Worm (Caenorhabditis elegans) whole organism, late embryonic: ENCODE data around the gene sre-54.

Experiments used
- C38D4.7 ChIP-seq: fragments of 200-800 bp; sonication (Bioruptor generic); optimal IDR thresholded peaks from 2 replicates; lab custom pipeline; 2018; ENCODE audit warnings: mild to moderate bottlenecking, missing genetic modification characterization, moderate library complexity, missing compliant biosample characterization
- K02D7.2 ChIP-seq: sonication (generic microtip); optimal IDR thresholded peaks from 2 replicates; lab custom pipeline; 2017; ENCODE audit warnings: mild to moderate bottlenecking, missing genetic modification characterization, missing compliant biosample characterization
- ceh-14 ChIP-seq: sonication (generic microtip); optimal IDR thresholded peaks from 2 replicates; lab custom pipeline; 2016; ENCODE audit warnings: missing genotype, missing genetic modification characterization, missing compliant biosample characterization
- ceh-24 ChIP-seq: sonication (generic microtip); optimal IDR thresholded peaks from 2 replicates; lab custom pipeline; 2016; ENCODE audit warnings: mild to moderate bottlenecking, missing genetic modification characterization, missing compliant biosample characterization
- ceh-34 ChIP-seq: sonication (generic microtip); optimal IDR thresholded peaks from 2 replicates; lab custom pipeline; 2016; ENCODE audit warnings: mild to moderate bottlenecking, missing genetic modification characterization, missing compliant biosample characterization
- ceh-9 ChIP-seq: sonication (generic microtip); optimal IDR thresholded peaks from 2 replicates; lab custom pipeline; 2016; ENCODE audit warnings: mild to moderate bottlenecking, missing genetic modification characterization, inconsistent platforms, missing compliant biosample characterization
- dmd-4 ChIP-seq: sonication (generic microtip); optimal IDR thresholded peaks from 2 replicates; lab custom pipeline; 2016; ENCODE audit warnings: borderline replicate concordance, missing genetic modification characterization, missing compliant biosample characterization
- dve-1 ChIP-seq: sonication (generic microtip); optimal IDR thresholded peaks from 2 replicates; lab custom pipeline; 2017; ENCODE audit warnings: antibody characterized with exemption, mild to moderate bottlenecking, missing genetic modification characterization, missing compliant biosample characterization
- elt-2 ChIP-seq: sonication (generic microtip); optimal IDR thresholded peaks from 2 replicates; lab custom pipeline; 2016; ENCODE audit warnings: missing genetic modification reagents, missing genetic modification characterization, missing compliant biosample characterization
- elt-4 ChIP-seq: sonication (generic microtip); optimal IDR thresholded peaks from 2 replicates; lab custom pipeline; 2016; ENCODE audit warnings: missing genetic modification characterization, missing compliant biosample characterization
- ets-4 ChIP-seq: sonication (generic microtip); optimal IDR thresholded peaks from 2 replicates; lab custom pipeline; 2016; ENCODE audit warnings: missing genetic modification characterization, missing compliant biosample characterization
- fax-1 ChIP-seq: sonication (generic microtip); optimal IDR thresholded peaks from 2 replicates; lab custom pipeline; 2016; ENCODE audit warnings: missing genotype, missing genetic modification characterization, missing compliant biosample characterization
- fkh-10 ChIP-seq: fragments of 150-350 bp; optimal IDR thresholded peaks from 2 replicates; lab custom pipeline; 2014; ENCODE audit warnings: missing biosample characterization, missing genetic modification reagents, missing genetic modification characterization
- fkh-6 ChIP-seq: sonication (generic microtip); optimal IDR thresholded peaks from 2 replicates; lab custom pipeline; 2016; ENCODE audit warnings: missing genetic modification characterization, missing compliant biosample characterization
- gmeb-2 ChIP-seq: sonication (generic microtip); optimal IDR thresholded peaks from 2 replicates; lab custom pipeline; 2016; ENCODE audit warnings: missing genetic modification characterization, inconsistent platforms, missing compliant biosample characterization
- hlh-13 ChIP-seq: fragments of 200-800 bp; sonication (Bioruptor generic); optimal IDR thresholded peaks from 2 replicates; lab custom pipeline; 2018; ENCODE audit warnings: mild to moderate bottlenecking, missing genetic modification characterization, missing compliant biosample characterization
- hlh-8 ChIP-seq: sonication (generic microtip); optimal IDR thresholded peaks from 2 replicates; lab custom pipeline; 2016; ENCODE audit warnings: missing genotype, missing genetic modification characterization, missing compliant biosample characterization
- lim-6 ChIP-seq: sonication (generic microtip); optimal IDR thresholded peaks from 2 replicates; lab custom pipeline; 2016; ENCODE audit warnings: missing genetic modification characterization, missing compliant biosample characterization
- lin-11 ChIP-seq: fragments of 200-800 bp; sonication (Bioruptor generic); optimal IDR thresholded peaks from 2 replicates; lab custom pipeline; 2018; ENCODE audit warnings: mild to moderate bottlenecking, missing genetic modification characterization, missing compliant biosample characterization
- madf-2 ChIP-seq: sonication (generic microtip); optimal IDR thresholded peaks from 2 replicates; lab custom pipeline; 2017; ENCODE audit warnings: missing genetic modification characterization, missing compliant biosample characterization
- npax-4 ChIP-seq: sonication (generic microtip); optimal IDR thresholded peaks from 2 replicates; lab custom pipeline; 2016; ENCODE audit warnings: missing genetic modification characterization, missing compliant biosample characterization
- odd-2 ChIP-seq: sonication (generic microtip); optimal IDR thresholded peaks from 2 replicates; lab custom pipeline; 2017; ENCODE audit warnings: antibody characterized with exemption, mild to moderate bottlenecking, missing genetic modification characterization, missing compliant biosample characterization
- pax-1 ChIP-seq: fragments of 150-350 bp; optimal IDR thresholded peaks from 2 replicates; lab custom pipeline; 2014; ENCODE audit warnings: missing biosample characterization, missing genetic modification characterization
- pha-2 ChIP-seq: sonication (generic microtip); optimal IDR thresholded peaks from 2 replicates; lab custom pipeline; 2017; ENCODE audit warnings: mild to moderate bottlenecking, missing genetic modification characterization, missing compliant biosample characterization
- pha-4 ChIP-seq: fragments of 150-350 bp; optimal IDR thresholded peaks from 2 replicates; lab custom pipeline; 2018; ENCODE audit warnings: missing biosample characterization, missing genetic modification reagents, missing genetic modification characterization
- pros-1 ChIP-seq: fragments of 150-350 bp; optimal IDR thresholded peaks from 2 replicates; lab custom pipeline; 2014; ENCODE audit warnings: missing biosample characterization, missing genetic modification reagents, missing genetic modification characterization
- ref-2 ChIP-seq: sonication (generic microtip); optimal IDR thresholded peaks from 2 replicates; lab custom pipeline; 2016; ENCODE audit warnings: missing genetic modification characterization, missing compliant biosample characterization
- sdc-2 ChIP-seq: sonication (generic microtip); optimal IDR thresholded peaks from 2 replicates; lab custom pipeline; 2016; ENCODE audit warnings: missing genotype, missing genetic modification characterization, missing compliant biosample characterization
- sox-2 ChIP-seq: fragments of 200-800 bp; sonication (Bioruptor generic); IDR thresholded peaks from 2 replicates; pipeline ENCODE4 v1.3.6; 2022; ENCODE audit warnings: missing genetic modification reagents, missing genetic modification characterization, missing compliant biosample characterization
- syd-9 ChIP-seq: sonication (generic microtip); optimal IDR thresholded peaks from 2 replicates; lab custom pipeline; 2016; ENCODE audit warnings: mild to moderate bottlenecking, missing genetic modification characterization, moderate library complexity, missing compliant biosample characterization
- tbx-2 ChIP-seq: sonication (generic microtip); optimal IDR thresholded peaks from 2 replicates; lab custom pipeline; 2016; ENCODE audit warnings: missing genetic modification characterization, missing compliant biosample characterization
- ttx-3 ChIP-seq: sonication (generic microtip); optimal IDR thresholded peaks from 2 replicates; lab custom pipeline; 2016; ENCODE audit warnings: missing genetic modification reagents, missing genetic modification characterization, missing compliant biosample characterization
- unc-55 ChIP-seq: sonication (generic microtip); optimal IDR thresholded peaks from 2 replicates; lab custom pipeline; 2017; ENCODE audit warnings: missing biosample characterization, missing genetic modification reagents, missing genetic modification characterization
- unc-86 ChIP-seq: sonication (generic microtip); optimal IDR thresholded peaks from 2 replicates; lab custom pipeline; 2016; ENCODE audit warnings: missing genetic modification characterization, missing compliant biosample characterization
- ztf-16 ChIP-seq: sonication (generic microtip); optimal IDR thresholded peaks from 2 replicates; lab custom pipeline; 2017; ENCODE audit warnings: missing genetic modification characterization, missing compliant biosample characterization

sre-54 gene

DNA sequence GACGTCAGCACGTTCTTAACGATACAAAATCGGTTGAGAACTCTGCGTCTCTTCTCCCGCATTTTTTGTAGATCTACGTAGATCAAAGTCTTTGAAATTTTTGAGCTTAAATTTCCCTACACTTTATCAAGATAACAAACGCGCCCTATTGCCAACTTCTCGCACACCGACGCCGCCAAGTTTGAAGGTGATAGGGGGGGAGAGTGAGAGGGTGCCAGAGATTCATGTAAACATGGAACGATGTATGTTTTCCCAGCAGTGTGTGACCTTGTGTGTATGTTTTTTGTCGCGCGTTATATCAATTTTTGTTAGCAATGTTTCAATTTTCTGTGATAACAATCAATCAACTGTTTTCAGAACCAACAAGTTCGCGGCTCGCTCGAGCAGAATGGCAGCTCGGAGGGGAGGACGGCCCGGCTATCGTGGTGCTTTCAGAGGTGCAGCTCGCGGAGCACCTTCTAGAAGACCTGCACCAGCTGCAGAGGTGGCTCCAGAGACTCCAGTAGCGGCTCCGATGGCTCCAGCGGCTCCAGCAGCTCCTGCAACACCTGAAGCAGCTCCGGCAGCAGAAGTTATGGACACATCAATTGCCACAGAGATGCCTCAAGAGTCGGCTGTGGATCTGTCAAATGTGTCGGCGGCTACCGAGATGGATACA lies 9.0 kb downstream of the sre-54 start:
- TF ChIP-seq tbx-2 (tag; lab: Kevin White, UChicago) (no peak), npax-4 (tag; lab: Kevin White, UChicago) (no peak), ceh-14 (tag; lab: Kevin White, UChicago) (no peak), lim-6 (no peak), pros-1 (tag; lab: Kevin White, UChicago) (no peak), unc-86 (no peak), elt-2 (tag; lab: Kevin White, UChicago) (no peak), ets-4 (tag; lab: Kevin White, UChicago) (no peak), ttx-3 (no peak), hlh-13 (GFP tag; lab: Kevin White, UChicago) (no peak), lin-11 (tag; lab: Kevin White, UChicago) (no peak), pha-4 (tag; lab: Kevin White, UChicago) (no peak), elt-4 (tag; lab: Kevin White, UChicago) (no peak), ceh-34 (tag; lab: Kevin White, UChicago) (no peak)

- TF ChIP-seq pha-2 (no peak), fkh-6 (tag; lab: Kevin White, UChicago) (no peak), fax-1 (no peak), ceh-24 (tag; lab: Kevin White, UChicago) (no peak)
Observed at ce11 chrII:12342928-12343327, 10.2 kb downstream of the sre-54 start.

DNA sequence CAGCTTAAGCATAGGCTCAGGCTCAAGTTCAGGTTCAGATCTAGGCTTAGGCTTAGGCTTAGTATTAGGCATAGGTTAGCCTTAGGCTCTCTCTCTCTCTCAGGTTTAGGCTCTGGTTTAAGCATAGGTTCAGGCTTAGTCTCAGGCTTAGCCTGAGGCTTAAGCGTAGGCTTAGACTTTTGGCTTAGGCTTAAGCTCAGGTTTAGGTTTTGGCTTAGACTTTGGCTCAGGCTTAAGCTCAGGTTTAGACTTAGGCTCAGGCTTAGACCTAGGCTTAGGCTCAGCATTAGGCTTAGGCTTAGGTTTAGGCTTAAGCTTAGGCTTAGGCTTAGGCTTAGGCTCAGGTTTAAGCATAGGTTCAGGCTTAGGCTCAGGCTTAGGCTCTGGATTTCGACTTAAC lies 11.0 kb downstream of the sre-54 start:
- peak; percentile 65 for TF ChIP-seq dve-1 (tag; lab: Kevin White, UChicago)
- TF ChIP-seq ceh-34 (tag; lab: Kevin White, UChicago): no peak
- TF ChIP-seq hlh-8 (tag; lab: Kevin White, UChicago): no peak
- no peak for TF ChIP-seq ztf-16 (tag; lab: Kevin White, UChicago)
- no peak for TF ChIP-seq lin-11 (tag; lab: Kevin White, UChicago)
- no peak for TF ChIP-seq dmd-4 (tag; lab: Kevin White, UChicago)
- no peak for TF ChIP-seq gmeb-2 (tag; lab: Kevin White, UChicago)
- TF ChIP-seq C38D4.7 (GFP tag; lab: Kevin White, UChicago): no peak
- no peak for TF ChIP-seq K02D7.2 (tag; lab: Kevin White, UChicago)

- TF ChIP-seq syd-9 (tag; lab: Kevin White, UChicago): no peak
- no peak for TF ChIP-seq madf-2 (tag; lab: Kevin White, UChicago)
- TF ChIP-seq pros-1 (tag; lab: Kevin White, UChicago): no peak
- TF ChIP-seq C38D4.7 (GFP tag; lab: Kevin White, UChicago): no peak
- TF ChIP-seq fkh-10 (GFP tag; lab: Kevin White, UChicago): no peak
- no peak for TF ChIP-seq unc-55 (GFP tag; lab: Kevin White, UChicago)
Observed at ce11 chrII:12344787-12345186, 12.1 kb downstream of the sre-54 start, which contains the start of gene C44C11.6. TSS of gene C44C11.6 (plus strand) at chrII:12344809.

- TF ChIP-seq pha-4 (tag; lab: Kevin White, UChicago): no peak
- TF ChIP-seq hlh-13 (GFP tag; lab: Kevin White, UChicago): no peak
- TF ChIP-seq unc-55 (GFP tag; lab: Kevin White, UChicago): no peak
- TF ChIP-seq sdc-2: no peak
- no peak for TF ChIP-seq sox-2 (GFP tag; lab: Robert Waterston, UW)
- TF ChIP-seq odd-2 (tag; lab: Kevin White, UChicago): no peak
- no peak for TF ChIP-seq pax-1
- TF ChIP-seq ref-2 (tag; lab: Kevin White, UChicago): no peak
- no peak for TF ChIP-seq ceh-24 (tag; lab: Kevin White, UChicago)
- no peak for TF ChIP-seq ceh-9 (tag; lab: Kevin White, UChicago)
- no peak for TF ChIP-seq C38D4.7 (GFP tag; lab: Kevin White, UChicago)
Observed at ce11 chrII:12346289-12346989, 13.7 kb downstream of the sre-54 start.
